Worm (Caenorhabditis elegans): ENCODE data around the gene M88.3.

DNA sequence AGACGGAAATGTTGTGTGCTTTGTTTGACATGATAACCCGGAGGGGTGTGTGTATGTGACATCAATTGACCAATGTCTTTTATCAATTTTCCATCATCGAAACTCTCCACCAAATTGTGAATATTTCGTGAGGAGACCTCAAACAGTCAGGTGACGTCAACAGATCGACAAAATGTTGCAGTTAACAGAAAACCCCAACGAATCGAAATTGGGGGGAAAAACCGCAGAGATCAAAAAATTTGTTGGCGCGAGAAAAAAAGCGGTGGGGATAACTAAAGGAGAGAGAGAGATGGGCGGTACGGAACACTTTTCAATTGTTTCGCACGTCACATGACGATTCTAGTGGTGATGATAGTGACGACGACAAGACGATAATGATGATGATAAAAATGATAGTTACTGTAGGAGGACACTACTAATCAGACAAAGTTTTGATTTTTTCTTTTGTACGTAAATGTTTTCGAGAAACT, 50.3 kb downstream of the M88.3 start:
- TF ChIP-seq W03F9.2 (tag; optimal IDR thresholded peaks at IDR 0.05): no peak
- TF ChIP-seq him-1 (tag; optimal IDR thresholded peaks at IDR 0.05): no peak
- no peak for TF ChIP-seq dao-5 (tag; optimal IDR thresholded peaks at IDR 0.05)

Data from whole organism, L4/young adult.